Fruit fly (Drosophila melanogaster): Measurements from ENCODE around the gene mRpS6.

mRpS6 gene

dm6 chr3L:4348072-4348471 is 16.3 kb upstream of the mRpS6 start (continued):
- TF ChIP-seq Eip78C (GFP tag) (peak; percentile 61), achi (GFP tag; optimal IDR thresholded peaks at IDR 0.05) (no peak), esn (GFP tag; optimal IDR thresholded peaks at IDR 0.05) (no peak), CG34406 (GFP tag; optimal IDR thresholded peaks at IDR 0.05) (no peak), Blimp-1 (GFP tag; optimal IDR thresholded peaks at IDR 0.05) (no peak), CG15336 (GFP tag; IDR thresholded peaks at IDR 0.05) (peak; percentile 57), CG11762 (GFP tag; optimal IDR thresholded peaks at IDR 0.05; ENCODE audit: insufficient read depth) (peak; percentile 3)

dm6 chr3L:4348839-4349238 is 15.5 kb upstream of the mRpS6 start:
- TF ChIP-seq pdm3 (GFP tag; optimal IDR thresholded peaks at IDR 0.05) (no peak), CG16779 (tag; optimal IDR thresholded peaks at IDR 0.05) (no peak), cyc (GFP tag; optimal IDR thresholded peaks at IDR 0.05) (no peak), CG6854 (GFP tag; optimal IDR thresholded peaks at IDR 0.05) (no peak), dac (GFP tag; optimal IDR thresholded peaks at IDR 0.05) (no peak), Hr4 (GFP tag; optimal IDR thresholded peaks at IDR 0.05) (no peak), CG32006 (GFP tag; optimal IDR thresholded peaks at IDR 0.05) (peak; percentile 35), Hr38 (GFP tag; optimal IDR thresholded peaks at IDR 0.05) (no peak), Eip78C (GFP tag) (peak; percentile 60), CG9139 (GFP tag; optimal IDR thresholded peaks at IDR 0.05) (no peak), ss (GFP tag; optimal IDR thresholded peaks at IDR 0.05) (no peak)

dm6 chr3L:4349314-4349713 is 15.0 kb upstream of the mRpS6 start:
- TF ChIP-seq CG6163 (GFP tag; IDR thresholded peaks at IDR 0.05) (0 out of 3 replicates have a peak, but pooled peaks have one; percentile 35), CG8119 (GFP tag; IDR thresholded peaks at IDR 0.05) (no peak), CG15336 (GFP tag; IDR thresholded peaks at IDR 0.05) (no peak; the same call in 1 of the 2 replicates), CG10669 (GFP tag; optimal IDR thresholded peaks at IDR 0.05) (no peak), ss (GFP tag; optimal IDR thresholded peaks at IDR 0.05) (peak in 1 of 2 experiments; percentile 34), CG1621 (tag; optimal IDR thresholded peaks at IDR 0.05) (peak; percentile 60), dsx (GFP tag; optimal IDR thresholded peaks at IDR 0.05; ENCODE audit: poor library complexity, severe bottlenecking) (peak; percentile 78)

- TF ChIP-seq dsx (GFP tag; optimal IDR thresholded peaks at IDR 0.05; ENCODE audit: poor library complexity, severe bottlenecking) (peak; percentile 92), CG15336 (GFP tag; IDR thresholded peaks at IDR 0.05) (no peak), Gug (GFP tag; IDR thresholded peaks at IDR 0.05) (0 out of 2 replicates have a peak, but pooled peaks have one; percentile 1), pdm3 (GFP tag; optimal IDR thresholded peaks at IDR 0.05) (no peak)
Observed at dm6 chr3L:4352009-4352408, 12.3 kb upstream of the mRpS6 start.

dm6 chr3L:4352649-4353048 is 11.7 kb upstream of the mRpS6 start:
- TF ChIP-seq svp (GFP tag) (peak; percentile 63), CG32006 (GFP tag; optimal IDR thresholded peaks at IDR 0.05) (no peak)

- peak; percentile 31 for TF ChIP-seq achi (GFP tag; optimal IDR thresholded peaks at IDR 0.05)
- no peak for TF ChIP-seq Blimp-1 (GFP tag; optimal IDR thresholded peaks at IDR 0.05)
- no peak for TF ChIP-seq pdm3 (GFP tag; optimal IDR thresholded peaks at IDR 0.05)
- TF ChIP-seq Ets21C (GFP tag; optimal IDR thresholded peaks at IDR 0.05), result no peak
- peak; percentile 67 for TF ChIP-seq CG10631 (GFP tag; optimal IDR thresholded peaks at IDR 0.05)
- no peak for TF ChIP-seq CG6276 (GFP tag; optimal IDR thresholded peaks at IDR 0.05)
- peak; percentile 8 for TF ChIP-seq dsx (GFP tag; optimal IDR thresholded peaks at IDR 0.05; ENCODE audit: poor library complexity, severe bottlenecking)
- peak; percentile 49 for TF ChIP-seq CG32006 (GFP tag; optimal IDR thresholded peaks at IDR 0.05)
- TF ChIP-seq salr (GFP tag; optimal IDR thresholded peaks at IDR 0.05), result no peak
- TF ChIP-seq esn (GFP tag; optimal IDR thresholded peaks at IDR 0.05), result peak; percentile 61
- no peak for TF ChIP-seq CG7368 (GFP tag; optimal IDR thresholded peaks at IDR 0.05)
- no peak for TF ChIP-seq Eip93F (GFP tag; optimal IDR thresholded peaks at IDR 0.05)
- TF ChIP-seq CG8319 (GFP tag; optimal IDR thresholded peaks at IDR 0.05), result no peak
- peak; percentile 14 for TF ChIP-seq CG4318 (GFP tag; optimal IDR thresholded peaks at IDR 0.05)
- TF ChIP-seq CG1621 (tag; optimal IDR thresholded peaks at IDR 0.05), result peak; percentile 6
- TF ChIP-seq CG6163 (GFP tag; IDR thresholded peaks at IDR 0.05), result no peak; the same call in 2 of the 3 replicates
- TF ChIP-seq OdsH (GFP tag; optimal IDR thresholded peaks at IDR 0.05), result peak; percentile 34
- peak; percentile 23 for TF ChIP-seq Ets96B (tag; optimal IDR thresholded peaks at IDR 0.05)
- TF ChIP-seq Met (GFP tag; optimal IDR thresholded peaks at IDR 0.05), result peak; percentile 44
- TF ChIP-seq CG31627 (GFP tag; optimal IDR thresholded peaks at IDR 0.05), result no peak
- TF ChIP-seq Gug (GFP tag; IDR thresholded peaks at IDR 0.05), result no peak
- peak; percentile 14 for TF ChIP-seq CG10669 (GFP tag; optimal IDR thresholded peaks at IDR 0.05)
- peak; percentile 72 for TF ChIP-seq Eip78C (GFP tag)
- peak; percentile 38 for TF ChIP-seq lz (GFP tag; optimal IDR thresholded peaks at IDR 0.05)
- TF ChIP-seq fd59A (GFP tag; optimal IDR thresholded peaks at IDR 0.05), result peak; percentile 4
- peak; percentile 28 for TF ChIP-seq spab (GFP tag; optimal IDR thresholded peaks at IDR 0.05)
- no peak for TF ChIP-seq net (GFP tag; optimal IDR thresholded peaks at IDR 0.05)
Observed at dm6 chr3L:4353657-4354075, 10.7 kb upstream of the mRpS6 start.

Data from whole organism, prepupa.